Fruit fly (Drosophila melanogaster) whole organism, embryonic: ENCODE measurements around the gene Cpr65Av.

Experiments
- Atf3 ChIP-seq: fragments of 200-800 bp; sonication (Bioruptor generic); optimal IDR thresholded peaks from 3 replicates; lab custom pipeline; 2016; ENCODE audit warnings: missing biosample characterization, missing genetic modification characterization
- CG10565 ChIP-seq: fragments of 200-800 bp; sonication (Bioruptor generic); optimal IDR thresholded peaks from 3 replicates; lab custom pipeline; 2016; ENCODE audit warnings: missing biosample characterization, mild to moderate bottlenecking, missing genetic modification characterization
- CG11723 ChIP-seq: fragments of 200-800 bp; sonication (Bioruptor generic); optimal IDR thresholded peaks from 2 replicates; lab custom pipeline; 2017; ENCODE audit warnings: missing biosample characterization, mild to moderate bottlenecking, missing genetic modification characterization
- CG12155 ChIP-seq: fragments of 200-800 bp; sonication (Bioruptor generic); optimal IDR thresholded peaks from 3 replicates; lab custom pipeline; 2016; ENCODE audit warnings: missing biosample characterization, missing genetic modification characterization
- CG12942 ChIP-seq: fragments of 200-800 bp; sonication (Bioruptor generic); optimal IDR thresholded peaks from 3 replicates; lab custom pipeline; 2016; ENCODE audit warnings: missing biosample characterization, missing genetic modification characterization
- CG14441 ChIP-seq: fragments of 200-800 bp; sonication (Bioruptor generic); IDR thresholded peaks from 2 replicates; pipeline ENCODE4 v1.3.6; 2022; ENCODE audit warnings: missing biosample characterization, missing genetic modification characterization
- CG17186 ChIP-seq: fragments of 200-800 bp; sonication (Bioruptor generic); optimal IDR thresholded peaks from 3 replicates; lab custom pipeline; 2017; ENCODE audit warnings: missing biosample characterization, missing genetic modification reagents, missing genetic modification characterization
- CG17612 ChIP-seq: fragments of 200-800 bp; sonication (Bioruptor generic); IDR thresholded peaks from 2 replicates; pipeline ENCODE4 v1.3.6; 2022; ENCODE audit warnings: missing biosample characterization, missing genetic modification characterization
- CG17829 ChIP-seq: fragments of 200-800 bp; optimal IDR thresholded peaks from 2 replicates; lab custom pipeline; 2019; ENCODE audit warnings: missing biosample characterization, mild to moderate bottlenecking, missing genetic modification characterization, moderate library complexity
- CG1832 ChIP-seq: fragments of 200-800 bp; sonication (Bioruptor generic); optimal IDR thresholded peaks from 2 replicates; lab custom pipeline; 2017; ENCODE audit warnings: missing biosample characterization, mild to moderate bottlenecking, missing genetic modification characterization, inconsistent platforms
- CG2199 ChIP-seq: fragments of 200-800 bp; sonication (Bioruptor generic); IDR thresholded peaks from 3 replicates; pipeline ENCODE4 v1.3.6; 2022; ENCODE audit warnings: missing biosample characterization, missing genetic modification characterization
- CG31441 ChIP-seq: fragments of 200-800 bp; sonication (Bioruptor generic); IDR thresholded peaks from 2 replicates; pipeline ENCODE4 v1.3.6; 2022; ENCODE audit warnings: missing biosample characterization, missing genetic modification characterization
- CG33557 ChIP-seq: fragments of 200-800 bp; sonication (Bioruptor generic); optimal IDR thresholded peaks from 2 replicates; lab custom pipeline; 2019; ENCODE audit warnings: missing biosample characterization, mild to moderate bottlenecking, missing genetic modification characterization, moderate library complexity
- CG43689 ChIP-seq: fragments of 200-800 bp; sonication (Bioruptor generic); IDR thresholded peaks from 2 replicates; pipeline ENCODE4 v1.3.6; 2022; ENCODE audit warnings: missing biosample characterization, missing genetic modification characterization
- CG5180 ChIP-seq: fragments of 200-800 bp; sonication (Bioruptor generic); optimal IDR thresholded peaks from 3 replicates; lab custom pipeline; 2017; ENCODE audit warnings: missing biosample characterization, missing genetic modification characterization, mild to moderate bottlenecking, moderate library complexity, missing genetic modification reagents
- CG5953 ChIP-seq: fragments of 200-800 bp; sonication (Bioruptor generic); IDR thresholded peaks from 2 replicates; pipeline ENCODE4 v1.3.6; 2022; ENCODE audit warnings: missing biosample characterization, missing genetic modification characterization
- CG6272 ChIP-seq: fragments of 200-800 bp; sonication (Bioruptor generic); IDR thresholded peaks from 2 replicates; pipeline ENCODE4 v1.3.6; 2022; ENCODE audit warnings: missing biosample characterization, missing genetic modification characterization
- Camta ChIP-seq: fragments of 200-800 bp; sonication (Bioruptor generic); optimal IDR thresholded peaks from 2 replicates; lab custom pipeline; 2016; ENCODE audit warnings: missing biosample characterization, missing genetic modification characterization
- CkIIα-i1 ChIP-seq: fragments of 200-800 bp; sonication (Bioruptor generic); IDR thresholded peaks from 2 replicates; pipeline ENCODE4 v1.3.6; 2022; ENCODE audit warnings: missing biosample characterization, missing genetic modification characterization
- Deaf1 ChIP-seq: fragments of 200-800 bp; optimal IDR thresholded peaks from 3 replicates; lab custom pipeline; 2019; ENCODE audit warnings: missing biosample characterization, mild to moderate bottlenecking, missing genetic modification characterization, moderate library complexity
- Dip3 ChIP-seq: fragments of 200-800 bp; sonication (Bioruptor generic); optimal IDR thresholded peaks from 3 replicates; lab custom pipeline; 2016; ENCODE audit warnings: missing biosample characterization, missing genetic modification characterization
- HHEX ChIP-seq: fragments of 200-800 bp; sonication (Bioruptor generic); optimal IDR thresholded peaks from 3 replicates; lab custom pipeline; 2017; ENCODE audit warnings: missing biosample characterization, mild to moderate bottlenecking, missing genetic modification characterization, missing genetic modification reagents
- HLHmδ ChIP-seq: fragments of 200-800 bp; sonication (Bioruptor generic); optimal IDR thresholded peaks from 2 replicates; lab custom pipeline; 2018; ENCODE audit warnings: missing biosample characterization, mild to moderate bottlenecking, missing genetic modification characterization, moderate library complexity
- MBD-R2 ChIP-seq: fragments of 200-800 bp; sonication (Bioruptor generic); IDR thresholded peaks from 2 replicates; pipeline ENCODE4 v1.3.6; 2022; ENCODE audit warnings: missing biosample characterization, missing genetic modification characterization
- Myb ChIP-seq: fragments of 200-800 bp; sonication (Bioruptor generic); optimal IDR thresholded peaks from 2 replicates; lab custom pipeline; 2016; ENCODE audit warnings: missing biosample characterization, missing genetic modification characterization
- Neu2 ChIP-seq: fragments of 200-800 bp; sonication (Bioruptor generic); optimal IDR thresholded peaks from 3 replicates; lab custom pipeline; 2016; ENCODE audit warnings: missing biosample characterization, missing genetic modification characterization, borderline replicate concordance
- Ptx1 ChIP-seq: fragments of 200-800 bp; sonication (Bioruptor generic); IDR thresholded peaks from 2 replicates; pipeline ENCODE4 v1.3.6; 2022; ENCODE audit warnings: missing biosample characterization, missing genetic modification characterization
- Rx ChIP-seq: fragments of 200-800 bp; sonication (Bioruptor generic); IDR thresholded peaks from 2 replicates; pipeline ENCODE4 v1.3.6; 2022; ENCODE audit warnings: missing biosample characterization, missing genetic modification characterization
- Side ChIP-seq: fragments of 200-800 bp; sonication (Bioruptor generic); optimal IDR thresholded peaks from 2 replicates; lab custom pipeline; 2016; ENCODE audit warnings: missing biosample characterization, missing genetic modification characterization
- Sox102F ChIP-seq: fragments of 200-800 bp; sonication (Bioruptor generic); optimal IDR thresholded peaks from 2 replicates; lab custom pipeline; 2018; ENCODE audit warnings: missing biosample characterization, mild to moderate bottlenecking, missing genetic modification characterization, moderate library complexity
- TFAM ChIP-seq: fragments of 200-800 bp; sonication (Bioruptor generic); optimal IDR thresholded peaks from 2 replicates; lab custom pipeline; 2017; ENCODE audit warnings: missing biosample characterization, missing genetic modification characterization, inconsistent platforms
- ato ChIP-seq: fragments of 200-800 bp; sonication (Bioruptor generic); IDR thresholded peaks from 2 replicates; pipeline ENCODE4 v1.3.6; 2022; ENCODE audit warnings: missing biosample characterization, missing genetic modification characterization; ENCODE audit not compliant: partially characterized antibody
- bsh ChIP-seq, 2 experiments: fragments of 200-800 bp; sonication (Bioruptor generic); optimal IDR thresholded peaks; 2 replicates each; lab custom pipeline; 2017 to 2018; ENCODE audit warnings: mild to moderate bottlenecking in 2 of 2, missing biosample characterization in 2 of 2, missing genetic modification characterization in 2 of 2, moderate library complexity in 1 of 2
- emc ChIP-seq: fragments of 200-800 bp; sonication (Bioruptor generic); optimal IDR thresholded peaks from 2 replicates; lab custom pipeline; 2016; ENCODE audit warnings: missing biosample characterization, missing genetic modification characterization
- esg ChIP-seq: fragments of 200-800 bp; sonication (Bioruptor generic); conservative IDR thresholded peaks from 2 replicates; pipeline ENCODE4 v1.3.6; 2022; ENCODE audit warnings: missing biosample characterization, missing genetic modification characterization
- ftz-f1 ChIP-seq: fragments of 200-800 bp; sonication (Bioruptor generic); optimal IDR thresholded peaks from 2 replicates; lab custom pipeline; 2016; ENCODE audit warnings: missing biosample characterization, missing genetic modification characterization
- gce ChIP-seq: fragments of 200-800 bp; sonication (Bioruptor generic); IDR thresholded peaks from 3 replicates; pipeline ENCODE4 v1.3.6; 2022; ENCODE audit warnings: missing biosample characterization, missing genetic modification characterization
- gro ChIP-seq: fragments of 200-800 bp; sonication (Bioruptor generic); optimal IDR thresholded peaks from 2 replicates; lab custom pipeline; 2016; ENCODE audit warnings: missing biosample characterization, missing genetic modification characterization
- hth ChIP-seq: fragments of >200 bp; optimal IDR thresholded peaks from 2 replicates; lab custom pipeline; 2017; ENCODE audit warnings: inconsistent platforms
- jing ChIP-seq: fragments of 200-800 bp; sonication (Bioruptor generic); optimal IDR thresholded peaks from 2 replicates; lab custom pipeline; 2018; ENCODE audit warnings: missing biosample characterization, mild to moderate bottlenecking, missing genetic modification characterization
- ken ChIP-seq: fragments of 200-800 bp; sonication (Bioruptor generic); IDR thresholded peaks from 3 replicates; pipeline ENCODE4 v1.3.6; 2022; ENCODE audit warnings: missing biosample characterization, missing genetic modification characterization
- maf-S ChIP-seq: fragments of 200-800 bp; sonication (Bioruptor generic); optimal IDR thresholded peaks from 2 replicates; lab custom pipeline; 2016; ENCODE audit warnings: missing biosample characterization, missing genetic modification characterization
- p53 ChIP-seq: fragments of 200-800 bp; sonication (Bioruptor generic); optimal IDR thresholded peaks from 2 replicates; lab custom pipeline; 2016; ENCODE audit warnings: missing biosample characterization, missing genetic modification characterization
- pb ChIP-seq: fragments of 200-800 bp; sonication (Bioruptor generic); optimal IDR thresholded peaks from 3 replicates; lab custom pipeline; 2016; ENCODE audit warnings: missing biosample characterization, missing genetic modification characterization
- peb ChIP-seq: fragments of 200-800 bp; sonication (Bioruptor generic); IDR thresholded peaks from 2 replicates; pipeline ENCODE4 v1.3.6; 2022; ENCODE audit warnings: missing biosample characterization, missing genetic modification characterization
- pho ChIP-seq: fragments of 200-800 bp; sonication (Bioruptor generic); optimal IDR thresholded peaks from 2 replicates; lab custom pipeline; 2016; ENCODE audit warnings: missing biosample characterization, missing genetic modification characterization
- sim ChIP-seq: fragments of 200-800 bp; sonication (Bioruptor generic); IDR thresholded peaks from 2 replicates; pipeline ENCODE4 v1.3.6; 2022; ENCODE audit warnings: missing biosample characterization, missing genetic modification characterization
- slou ChIP-seq: fragments of 200-800 bp; sonication (Bioruptor generic); optimal IDR thresholded peaks from 3 replicates; lab custom pipeline; 2016; ENCODE audit warnings: missing biosample characterization, missing genetic modification characterization
- sna ChIP-seq: fragments of 200-800 bp; sonication (Bioruptor generic); IDR thresholded peaks from 2 replicates; pipeline ENCODE4 v1.3.6; 2022; ENCODE audit warnings: missing biosample characterization, missing genetic modification characterization; ENCODE audit not compliant: partially characterized antibody
- tap ChIP-seq: fragments of 200-800 bp; optimal IDR thresholded peaks from 3 replicates; lab custom pipeline; 2019; ENCODE audit warnings: missing biosample characterization, mild to moderate bottlenecking, missing genetic modification characterization, moderate library complexity
- trem ChIP-seq: fragments of 200-800 bp; optimal IDR thresholded peaks from 3 replicates; lab custom pipeline; 2019; ENCODE audit warnings: missing biosample characterization, mild to moderate bottlenecking, missing genetic modification characterization, moderate library complexity

Cpr65Av gene

DNA sequence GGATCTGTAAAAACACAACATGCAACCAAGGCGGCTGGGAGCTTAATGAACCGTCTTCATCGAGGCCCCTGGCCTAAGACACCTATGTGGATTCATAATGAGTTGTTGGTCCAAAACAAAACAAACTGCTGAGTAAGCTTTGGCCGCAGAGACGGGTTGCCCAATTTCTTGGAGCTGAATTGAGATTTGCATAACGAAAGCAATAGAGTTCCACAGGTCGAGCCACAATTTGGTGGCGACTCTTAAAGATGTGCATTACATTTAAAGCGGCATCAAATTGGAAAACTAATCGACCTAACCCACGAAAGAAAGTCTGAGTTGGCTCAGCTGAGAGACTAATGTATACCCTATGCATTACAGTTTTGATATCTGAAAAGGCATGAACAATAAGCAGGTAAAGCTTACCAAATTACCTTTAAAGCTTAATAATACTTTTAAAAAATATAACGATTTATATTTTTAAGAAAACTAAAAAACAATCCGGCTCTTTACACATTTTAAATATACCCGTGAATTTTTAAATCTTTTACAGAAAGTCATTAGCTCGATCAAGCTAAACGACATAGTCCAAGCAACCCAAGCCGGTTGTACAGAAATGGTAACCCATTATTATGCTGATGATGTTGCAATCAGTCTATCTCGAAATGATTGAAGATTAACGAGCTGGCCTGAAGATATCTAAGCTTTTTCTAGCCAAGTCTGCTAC is 17.7 kb upstream of the Cpr65Av start, which contains the start of gene CG13297 (continued):
- no peak for TF ChIP-seq p53 (GFP tag; lab: Kevin White, UChicago)
- peak; percentile 0 for TF ChIP-seq CG12155 (GFP tag; lab: Kevin White, UChicago)
- peak; percentile 38 for TF ChIP-seq jing (GFP tag; lab: Kevin White, UChicago)
- no peak for TF ChIP-seq Dip3
- no peak for TF ChIP-seq slou (GFP tag; lab: Kevin White, UChicago)
- no peak for TF ChIP-seq ato (GFP tag; lab: Robert Waterston, UW)
- TF ChIP-seq esg: peak; percentile 61
- TF ChIP-seq Side (GFP tag; lab: Kevin White, UChicago): no peak
- TF ChIP-seq emc (GFP tag; lab: Kevin White, UChicago): no peak
- TF ChIP-seq ken (GFP tag; lab: Robert Waterston, UW): peak; percentile 21; the same call in 1 of the 3 replicates
- no peak for TF ChIP-seq TFAM (GFP tag; lab: Kevin White, UChicago)
- no peak for TF ChIP-seq MBD-R2
- TF ChIP-seq Myb (GFP tag; lab: Kevin White, UChicago): no peak
- no peak for TF ChIP-seq CG6272 (GFP tag; lab: Robert Waterston, UW)
- TF ChIP-seq hth: no peak
- TF ChIP-seq CG12942 (GFP tag; lab: Kevin White, UChicago): no peak
- no peak for TF ChIP-seq HLHmδ (GFP tag; lab: Kevin White, UChicago)
- no peak for TF ChIP-seq CG33557
- TF ChIP-seq Deaf1 (tag; lab: Kevin White, UChicago): peak; percentile 22
- TF ChIP-seq CG11723 (GFP tag; lab: Kevin White, UChicago): peak; percentile 25
- no peak for TF ChIP-seq sna (GFP tag; lab: Robert Waterston, UW)
- TF ChIP-seq gce (GFP tag; lab: Robert Waterston, UW): no peak
- no peak for TF ChIP-seq pho
- TF ChIP-seq CG1832 (GFP tag; lab: Kevin White, UChicago): no peak
- TF ChIP-seq CG43689 (GFP tag; lab: Robert Waterston, UW): no peak
- TF ChIP-seq CG17612 (GFP tag; lab: Robert Waterston, UW): no peak
- peak; percentile 84 for TF ChIP-seq CG31441 (GFP tag; lab: Robert Waterston, UW)
- peak; percentile 63 for TF ChIP-seq CG5180
- TF ChIP-seq CG5953 (GFP tag; lab: Robert Waterston, UW): no peak
- TF ChIP-seq maf-S (GFP tag; lab: Kevin White, UChicago): no peak
- TF ChIP-seq CG10565: no peak
- TF ChIP-seq Rx (GFP tag; lab: Robert Waterston, UW): no peak; the same call in 1 of the 2 replicates
- no peak for TF ChIP-seq pb
- no peak for TF ChIP-seq CkIIα-i1
- TF ChIP-seq trem (tag; lab: Kevin White, UChicago): peak; percentile 33
- TF ChIP-seq CG2199: no peak
- TF ChIP-seq Atf3 (GFP tag; lab: Kevin White, UChicago): no peak
- TF ChIP-seq Camta (GFP tag; lab: Kevin White, UChicago): no peak
- TF ChIP-seq CG17829: peak; percentile 61
- TF ChIP-seq Sox102F (GFP tag; lab: Kevin White, UChicago): peak; percentile 76
- no peak for TF ChIP-seq Neu2
- TF ChIP-seq peb: no peak
- TF ChIP-seq tap (tag; lab: Kevin White, UChicago): peak; percentile 49
- TF ChIP-seq bsh (GFP tag; optimal IDR thresholded peaks at IDR 0.05; lab: Kevin White, UChicago): no peak
- no peak for TF ChIP-seq gro
- no peak for TF ChIP-seq CG17186
- TF ChIP-seq sim (GFP tag; lab: Robert Waterston, UW): no peak
- no peak for TF ChIP-seq HHEX (GFP tag; lab: Kevin White, UChicago)
- TF ChIP-seq Ptx1 (GFP tag; lab: Robert Waterston, UW): peak; percentile 81
- TF ChIP-seq ftz-f1 (GFP tag; lab: Kevin White, UChicago): no peak
- TF ChIP-seq CG14441 (GFP tag; lab: Robert Waterston, UW): peak; percentile 60
